Fruit fly (Drosophila melanogaster) whole organism, embryonic: ENCODE measurements around the gene CG31816.

ENCODE experiments used
- Atf3 ChIP-seq: fragments of 200-800 bp; sonication (Bioruptor generic); optimal IDR thresholded peaks from 3 replicates; lab custom pipeline; 2016; ENCODE audit warnings: missing biosample characterization, missing genetic modification characterization
- BtbVII ChIP-seq: fragments of 200-800 bp; sonication (Bioruptor generic); optimal IDR thresholded peaks from 3 replicates; lab custom pipeline; 2017; ENCODE audit warnings: missing biosample characterization, mild to moderate bottlenecking, missing genetic modification characterization
- CG10147 ChIP-seq: fragments of 200-800 bp; sonication (Bioruptor generic); optimal IDR thresholded peaks from 2 replicates; lab custom pipeline; 2019; ENCODE audit warnings: missing biosample characterization, mild to moderate bottlenecking, missing genetic modification characterization, moderate library complexity
- CG10209 ChIP-seq: fragments of 200-800 bp; sonication (Bioruptor generic); optimal IDR thresholded peaks from 3 replicates; lab custom pipeline; 2017; ENCODE audit warnings: missing biosample characterization, mild to moderate bottlenecking, missing genetic modification characterization, missing genetic modification reagents
- CG12155 ChIP-seq: fragments of 200-800 bp; sonication (Bioruptor generic); optimal IDR thresholded peaks from 3 replicates; lab custom pipeline; 2016; ENCODE audit warnings: missing biosample characterization, missing genetic modification characterization
- CG12219 ChIP-seq: fragments of 200-800 bp; sonication (Bioruptor generic); optimal IDR thresholded peaks from 3 replicates; lab custom pipeline; 2018; ENCODE audit warnings: missing biosample characterization, mild to moderate bottlenecking, missing genetic modification characterization
- CG12769 ChIP-seq: fragments of 200-800 bp; sonication (Bioruptor generic); optimal IDR thresholded peaks from 2 replicates; lab custom pipeline; 2019; ENCODE audit warnings: missing biosample characterization, mild to moderate bottlenecking, missing genetic modification characterization, moderate library complexity
- CG12942 ChIP-seq: fragments of 200-800 bp; sonication (Bioruptor generic); optimal IDR thresholded peaks from 3 replicates; lab custom pipeline; 2016; ENCODE audit warnings: missing biosample characterization, missing genetic modification characterization
- CG14441 ChIP-seq: fragments of 200-800 bp; sonication (Bioruptor generic); IDR thresholded peaks from 2 replicates; pipeline ENCODE4 v1.3.6; 2022; ENCODE audit warnings: missing biosample characterization, missing genetic modification characterization
- CG1529 ChIP-seq: fragments of 200-800 bp; sonication (Bioruptor generic); optimal IDR thresholded peaks from 3 replicates; lab custom pipeline; 2018; ENCODE audit warnings: missing biosample characterization, missing genetic modification characterization
- CG15479 ChIP-seq: fragments of 200-800 bp; sonication (Bioruptor generic); optimal IDR thresholded peaks from 3 replicates; lab custom pipeline; 2019; ENCODE audit warnings: missing biosample characterization, mild to moderate bottlenecking, missing genetic modification characterization, moderate library complexity
- CG17912 ChIP-seq: fragments of 200-800 bp; sonication (Bioruptor generic); optimal IDR thresholded peaks from 2 replicates; lab custom pipeline; 2018; ENCODE audit warnings: missing biosample characterization, mild to moderate bottlenecking, missing genetic modification characterization
- CG1792 ChIP-seq: fragments of 200-800 bp; sonication (Bioruptor generic); optimal IDR thresholded peaks from 2 replicates; lab custom pipeline; 2016; ENCODE audit warnings: missing biosample characterization, missing genetic modification characterization
- CG2116 ChIP-seq: fragments of 200-800 bp; sonication (Bioruptor generic); optimal IDR thresholded peaks from 3 replicates; lab custom pipeline; 2018; ENCODE audit warnings: missing biosample characterization, mild to moderate bottlenecking, missing genetic modification characterization
- CG2712 ChIP-seq: fragments of 200-800 bp; optimal IDR thresholded peaks from 3 replicates; lab custom pipeline; 2019; ENCODE audit warnings: missing biosample characterization, mild to moderate bottlenecking, missing genetic modification characterization, moderate library complexity
- CG2875 ChIP-seq: fragments of 200-800 bp; sonication (Bioruptor generic); optimal IDR thresholded peaks from 2 replicates; lab custom pipeline; 2017; ENCODE audit warnings: missing biosample characterization, mild to moderate bottlenecking, missing genetic modification characterization, missing genetic modification reagents
- CG31224 ChIP-seq: fragments of 200-800 bp; sonication (Bioruptor generic); IDR thresholded peaks from 2 replicates; pipeline ENCODE4 v1.3.6; 2022; ENCODE audit warnings: missing biosample characterization, missing genetic modification characterization
- CG31365 ChIP-seq: fragments of 200-800 bp; sonication (Bioruptor generic); optimal IDR thresholded peaks from 2 replicates; lab custom pipeline; 2018; ENCODE audit warnings: missing biosample characterization, mild to moderate bottlenecking, missing genetic modification characterization
- CG34224 ChIP-seq: fragments of 200-800 bp; sonication (Bioruptor generic); IDR thresholded peaks from 3 replicates; pipeline ENCODE4 v1.3.6; 2022; ENCODE audit warnings: missing biosample characterization, missing genetic modification characterization; ENCODE audit not compliant: partially characterized antibody
- CG34376 ChIP-seq: fragments of 200-800 bp; sonication (Bioruptor generic); optimal IDR thresholded peaks from 2 replicates; lab custom pipeline; 2018; ENCODE audit warnings: missing biosample characterization, mild to moderate bottlenecking, missing genetic modification characterization
- CG3995 ChIP-seq: fragments of 200-800 bp; sonication (Bioruptor generic); optimal IDR thresholded peaks from 3 replicates; lab custom pipeline; 2016; ENCODE audit warnings: missing biosample characterization, missing genetic modification characterization
- CG43689 ChIP-seq: fragments of 200-800 bp; sonication (Bioruptor generic); IDR thresholded peaks from 2 replicates; pipeline ENCODE4 v1.3.6; 2022; ENCODE audit warnings: missing biosample characterization, missing genetic modification characterization
- CG4424 ChIP-seq: fragments of 200-800 bp; sonication (Bioruptor generic); optimal IDR thresholded peaks from 3 replicates; lab custom pipeline; 2016; ENCODE audit warnings: missing biosample characterization, missing genetic modification characterization
- CG4617 ChIP-seq: fragments of 200-800 bp; sonication (Bioruptor generic); optimal IDR thresholded peaks from 3 replicates; lab custom pipeline; 2016; ENCODE audit warnings: missing biosample characterization, missing genetic modification characterization, borderline replicate concordance
- CG7271 ChIP-seq: fragments of 200-800 bp; sonication (Bioruptor generic); optimal IDR thresholded peaks from 2 replicates; lab custom pipeline; 2018; ENCODE audit warnings: missing biosample characterization, mild to moderate bottlenecking, missing genetic modification characterization, moderate library complexity
- CG7987 ChIP-seq: fragments of 200-800 bp; sonication (Bioruptor generic); optimal IDR thresholded peaks from 2 replicates; lab custom pipeline; 2018; ENCODE audit warnings: missing biosample characterization, mild to moderate bottlenecking, missing genetic modification characterization, moderate library complexity
- D19A ChIP-seq: fragments of 200-800 bp; optimal IDR thresholded peaks from 3 replicates; lab custom pipeline; 2019; ENCODE audit warnings: missing biosample characterization, mild to moderate bottlenecking, missing genetic modification characterization, moderate library complexity
- Dfd ChIP-seq, 2 experiments: fragments of >200 bp; optimal IDR thresholded peaks; 2 replicates each; lab custom pipeline; 2017; ENCODE audit warnings: missing biosample characterization in 2 of 2, missing genetic modification characterization in 2 of 2
- Fer3 ChIP-seq: fragments of 200-800 bp; sonication (Bioruptor generic); optimal IDR thresholded peaks from 2 replicates; lab custom pipeline; 2018; ENCODE audit warnings: missing biosample characterization, mild to moderate bottlenecking, missing genetic modification characterization, moderate library complexity
- HLH4C ChIP-seq: fragments of 200-800 bp; sonication (Bioruptor generic); IDR thresholded peaks from 3 replicates; pipeline ENCODE4 v1.3.6; 2022; ENCODE audit warnings: missing biosample characterization, missing genetic modification characterization; ENCODE audit not compliant: partially characterized antibody
- MTF-1 ChIP-seq: fragments of 200-800 bp; sonication (Bioruptor generic); optimal IDR thresholded peaks from 2 replicates; lab custom pipeline; 2018; ENCODE audit warnings: missing biosample characterization, mild to moderate bottlenecking, missing genetic modification characterization, borderline replicate concordance
- Mes4 ChIP-seq: fragments of 200-800 bp; sonication (Bioruptor generic); optimal IDR thresholded peaks from 2 replicates; lab custom pipeline; 2016; ENCODE audit warnings: missing biosample characterization, missing genetic modification characterization
- Mrtf ChIP-seq: fragments of 200-800 bp; sonication (Bioruptor generic); IDR thresholded peaks from 3 replicates; pipeline ENCODE4 v1.3.6; 2022; ENCODE audit warnings: missing biosample characterization, missing genetic modification characterization
- Neu2 ChIP-seq: fragments of 200-800 bp; sonication (Bioruptor generic); optimal IDR thresholded peaks from 3 replicates; lab custom pipeline; 2016; ENCODE audit warnings: missing biosample characterization, missing genetic modification characterization, borderline replicate concordance
- Opbp ChIP-seq: fragments of 200-800 bp; sonication (Bioruptor generic); IDR thresholded peaks from 3 replicates; pipeline ENCODE4 v1.3.6; 2022; ENCODE audit warnings: missing biosample characterization, missing genetic modification characterization; ENCODE audit not compliant: partially characterized antibody
- Optix ChIP-seq: fragments of 200-800 bp; sonication (Bioruptor generic); IDR thresholded peaks from 3 replicates; pipeline ENCODE4 v1.3.6; 2022; ENCODE audit warnings: missing biosample characterization, missing genetic modification characterization
- Tbp ChIP-seq: fragments of >200 bp; optimal IDR thresholded peaks from 2 replicates; lab custom pipeline; 2018; ENCODE audit warnings: missing biosample characterization, missing genetic modification characterization
- amos ChIP-seq: fragments of 200-800 bp; sonication (Bioruptor generic); IDR thresholded peaks from 2 replicates; pipeline ENCODE4 v1.3.6; 2022; ENCODE audit warnings: missing biosample characterization, missing genetic modification characterization; ENCODE audit not compliant: partially characterized antibody
- bowl ChIP-seq: fragments of 200-800 bp; sonication (Bioruptor generic); IDR thresholded peaks from 2 replicates; pipeline ENCODE4 v1.3.6; 2022; ENCODE audit warnings: missing biosample characterization, missing genetic modification characterization
- crp ChIP-seq, 2 experiments: fragments of 200-800 bp; sonication (Bioruptor generic); optimal IDR thresholded peaks; 2 replicates in 1 of 2; 3 replicates in 1 of 2; lab custom pipeline; 2017; ENCODE audit warnings: missing biosample characterization in 2 of 2, missing genetic modification characterization in 2 of 2, mild to moderate bottlenecking in 1 of 2, moderate library complexity in 1 of 2
- fd3F ChIP-seq: fragments of 200-800 bp; sonication (Bioruptor generic); optimal IDR thresholded peaks from 2 replicates; lab custom pipeline; 2018; ENCODE audit warnings: missing biosample characterization, mild to moderate bottlenecking, missing genetic modification characterization, moderate library complexity
- gce ChIP-seq: fragments of 200-800 bp; sonication (Bioruptor generic); IDR thresholded peaks from 3 replicates; pipeline ENCODE4 v1.3.6; 2022; ENCODE audit warnings: missing biosample characterization, missing genetic modification characterization
- grau ChIP-seq: fragments of 200-800 bp; optimal IDR thresholded peaks from 3 replicates; lab custom pipeline; 2019; ENCODE audit warnings: missing biosample characterization, mild to moderate bottlenecking, missing genetic modification characterization, moderate library complexity
- jigr1 ChIP-seq: fragments of 200-800 bp; sonication (Bioruptor generic); IDR thresholded peaks from 3 replicates; pipeline ENCODE4 v1.3.6; 2022; ENCODE audit warnings: missing biosample characterization, missing genetic modification characterization
- mam ChIP-seq: fragments of 200-800 bp; sonication (Bioruptor generic); optimal IDR thresholded peaks from 3 replicates; lab custom pipeline; 2016; ENCODE audit warnings: missing biosample characterization, missing genetic modification characterization
- onecut ChIP-seq: fragments of 200-800 bp; sonication (Bioruptor generic); IDR thresholded peaks from 2 replicates; pipeline ENCODE4 v1.3.6; 2022; ENCODE audit warnings: missing biosample characterization, missing genetic modification characterization
- slou ChIP-seq: fragments of 200-800 bp; sonication (Bioruptor generic); optimal IDR thresholded peaks from 3 replicates; lab custom pipeline; 2016; ENCODE audit warnings: missing biosample characterization, missing genetic modification characterization
- ssp ChIP-seq: fragments of 200-800 bp; sonication (Bioruptor generic); IDR thresholded peaks from 2 replicates; pipeline ENCODE4 v1.3.6; 2022; ENCODE audit warnings: missing biosample characterization, missing genetic modification characterization
- stwl ChIP-seq: fragments of 200-800 bp; sonication (Bioruptor generic); optimal IDR thresholded peaks from 3 replicates; lab custom pipeline; 2018; ENCODE audit warnings: missing biosample characterization, mild to moderate bottlenecking, missing genetic modification characterization, moderate library complexity

Gene CG31816

dm6 chr2L:16542997-16543593 lies 749 bp downstream of the CG31816 start (continued):
- peak; percentile 84 for TF ChIP-seq CG12769 (tag; lab: Kevin White, UChicago)
- no peak for TF ChIP-seq Dfd (GFP tag; optimal IDR thresholded peaks at IDR 0.05; lab: Kevin White, UChicago)
- TF ChIP-seq CG2712 (tag; lab: Kevin White, UChicago), result peak; percentile 69
- TF ChIP-seq CG31224 (GFP tag; lab: Robert Waterston, UW), result peak; percentile 44; the same call in 1 of the 2 replicates
- TF ChIP-seq crp (GFP tag; optimal IDR thresholded peaks at IDR 0.05; lab: Kevin White, UChicago), result peak in 1 of 2 experiments; percentile 50
- TF ChIP-seq stwl (tag; lab: Kevin White, UChicago), result peak; percentile 91
- peak; percentile 76 for TF ChIP-seq gce
- TF ChIP-seq CG7271, result peak; percentile 78
- TF ChIP-seq D19A (tag; lab: Kevin White, UChicago), result no peak
- peak; percentile 69 for TF ChIP-seq fd3F (GFP tag; lab: Kevin White, UChicago)
- peak; percentile 68 for TF ChIP-seq CG2116 (GFP tag; lab: Kevin White, UChicago)
- TF ChIP-seq CG10209 (GFP tag; lab: Kevin White, UChicago), result peak; percentile 84
- peak; percentile 96 for TF ChIP-seq CG7987 (GFP tag; lab: Kevin White, UChicago)
- TF ChIP-seq CG1792 (GFP tag; lab: Kevin White, UChicago), result no peak
- no peak for TF ChIP-seq Neu2
- TF ChIP-seq CG34376 (GFP tag; lab: Kevin White, UChicago), result peak; percentile 92
- peak; percentile 32 for TF ChIP-seq CG12942
- TF ChIP-seq CG31365 (tag; lab: Kevin White, UChicago), result peak; percentile 89
- TF ChIP-seq Tbp (GFP tag; lab: Kevin White, UChicago), result no peak
- TF ChIP-seq ssp, result no peak
- no peak for TF ChIP-seq jigr1 (GFP tag; lab: Robert Waterston, UW)
- peak; percentile 85 for TF ChIP-seq CG12219 (GFP tag; lab: Kevin White, UChicago)
- TF ChIP-seq onecut, result no peak
- peak; percentile 90 for TF ChIP-seq BtbVII (GFP tag; lab: Kevin White, UChicago)
- TF ChIP-seq CG12155 (GFP tag; lab: Kevin White, UChicago), result peak; percentile 24
- TF ChIP-seq Mes4 (GFP tag; lab: Kevin White, UChicago), result peak; percentile 77
- TF ChIP-seq CG43689, result no peak
- TF ChIP-seq slou (GFP tag; lab: Kevin White, UChicago), result peak; percentile 68
- TF ChIP-seq CG4424, result peak; percentile 80
- TF ChIP-seq MTF-1 (GFP tag; lab: Kevin White, UChicago), result peak; percentile 91
- peak; percentile 30; the same call in 1 of the 2 replicates for TF ChIP-seq CG14441 (GFP tag; lab: Robert Waterston, UW)
- TF ChIP-seq CG17912, result peak; percentile 89
- TF ChIP-seq amos (GFP tag; lab: Robert Waterston, UW), result no peak
- no peak for TF ChIP-seq CG15479 (GFP tag; lab: Kevin White, UChicago)
- peak; percentile 68 for TF ChIP-seq CG1529 (GFP tag; lab: Kevin White, UChicago)
- TF ChIP-seq CG3995 (GFP tag; lab: Kevin White, UChicago), result peak; percentile 52
- TF ChIP-seq bowl (GFP tag; lab: Robert Waterston, UW), result peak; percentile 62; the same call in 1 of the 2 replicates
- TF ChIP-seq mam, result peak; percentile 50
- TF ChIP-seq CG4617 (GFP tag; lab: Kevin White, UChicago), result peak; percentile 11
- TF ChIP-seq Opbp, result no peak
- no peak for TF ChIP-seq CG10147
- TF ChIP-seq Atf3 (GFP tag; lab: Kevin White, UChicago), result peak; percentile 59
- TF ChIP-seq CG2875 (GFP tag; lab: Kevin White, UChicago), result peak; percentile 85
- no peak for TF ChIP-seq Mrtf
- peak; percentile 38; the same call in 1 of the 3 replicates for TF ChIP-seq Optix (GFP tag; lab: Robert Waterston, UW)
- TF ChIP-seq CG34224 (GFP tag; lab: Robert Waterston, UW), result no peak
- peak; percentile 70 for TF ChIP-seq grau (tag; lab: Kevin White, UChicago)
- no peak for TF ChIP-seq HLH4C (GFP tag; lab: Robert Waterston, UW)
- TF ChIP-seq Fer3 (tag; lab: Kevin White, UChicago), result peak; percentile 89
